Worm (Caenorhabditis elegans) whole organism, late embryonic: ENCODE results near the gene T26E4.18.

Source experiments
- ceh-19 ChIP-seq: fragments of 200-800 bp; sonication (Bioruptor generic); optimal IDR thresholded peaks from 2 replicates; lab custom pipeline; 2018; ENCODE audit warnings: mild to moderate bottlenecking, missing genetic modification characterization, missing compliant biosample characterization
- ceh-9 ChIP-seq: sonication (generic microtip); optimal IDR thresholded peaks from 2 replicates; lab custom pipeline; 2016; ENCODE audit warnings: mild to moderate bottlenecking, missing genetic modification characterization, inconsistent platforms, missing compliant biosample characterization
- eyg-1 ChIP-seq: sonication (generic microtip); optimal IDR thresholded peaks from 2 replicates; lab custom pipeline; 2016; ENCODE audit warnings: missing genotype, missing genetic modification characterization, missing compliant biosample characterization
- fkh-10 ChIP-seq: fragments of 150-350 bp; optimal IDR thresholded peaks from 2 replicates; lab custom pipeline; 2014; ENCODE audit warnings: missing biosample characterization, missing genetic modification reagents, missing genetic modification characterization
- gmeb-2 ChIP-seq: sonication (generic microtip); optimal IDR thresholded peaks from 2 replicates; lab custom pipeline; 2016; ENCODE audit warnings: missing genetic modification characterization, inconsistent platforms, missing compliant biosample characterization
- pha-4 ChIP-seq: fragments of 150-350 bp; optimal IDR thresholded peaks from 2 replicates; lab custom pipeline; 2018; ENCODE audit warnings: missing biosample characterization, missing genetic modification reagents, missing genetic modification characterization
- pqm-1 ChIP-seq: sonication (generic microtip); optimal IDR thresholded peaks from 2 replicates; lab custom pipeline; 2016; ENCODE audit warnings: missing genetic modification characterization, missing compliant biosample characterization
- pros-1 ChIP-seq: fragments of 150-350 bp; optimal IDR thresholded peaks from 2 replicates; lab custom pipeline; 2014; ENCODE audit warnings: missing biosample characterization, missing genetic modification reagents, missing genetic modification characterization
- syd-9 ChIP-seq: sonication (generic microtip); optimal IDR thresholded peaks from 2 replicates; lab custom pipeline; 2016; ENCODE audit warnings: mild to moderate bottlenecking, missing genetic modification characterization, moderate library complexity, missing compliant biosample characterization
- ttx-3 ChIP-seq: sonication (generic microtip); optimal IDR thresholded peaks from 2 replicates; lab custom pipeline; 2016; ENCODE audit warnings: missing genetic modification reagents, missing genetic modification characterization, missing compliant biosample characterization
- unc-55 ChIP-seq: sonication (generic microtip); optimal IDR thresholded peaks from 2 replicates; lab custom pipeline; 2017; ENCODE audit warnings: missing biosample characterization, missing genetic modification reagents, missing genetic modification characterization

DNA sequence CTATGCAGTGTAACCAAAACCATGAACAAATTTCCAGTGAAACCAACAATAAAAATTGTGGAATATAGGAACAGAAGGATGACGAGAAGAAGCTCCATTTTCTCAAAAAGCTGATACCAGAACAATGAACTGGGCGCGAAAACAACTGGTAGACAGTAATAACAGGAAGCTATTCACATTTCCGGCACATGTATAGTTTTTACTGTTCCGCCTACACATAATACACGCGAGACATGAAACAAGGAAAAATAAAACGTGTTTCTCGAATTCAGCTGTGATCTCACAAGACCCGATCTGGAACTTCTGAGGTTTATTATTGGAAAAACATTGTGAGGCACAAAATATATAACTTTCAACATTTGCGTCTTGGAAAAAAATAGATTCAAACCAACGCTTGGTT, 5.9 kb upstream of the T26E4.18 start, which contains the start of gene srsx-36:
- TF ChIP-seq pha-4 (tag; lab: Kevin White, UChicago) (no peak), syd-9 (tag; lab: Kevin White, UChicago) (no peak), pros-1 (tag; lab: Kevin White, UChicago) (no peak), ttx-3 (tag; lab: Kevin White, UChicago) (no peak), ceh-19 (no peak), ceh-9 (tag; lab: Kevin White, UChicago) (no peak), pqm-1 (tag; lab: Kevin White, UChicago) (no peak), gmeb-2 (tag; lab: Kevin White, UChicago) (no peak), eyg-1 (tag; lab: Kevin White, UChicago) (no peak), fkh-10 (GFP tag; lab: Kevin White, UChicago) (no peak), unc-55 (GFP tag; lab: Kevin White, UChicago) (no peak)
